Worm (Caenorhabditis elegans) whole organism, L1 larva: ENCODE results near the gene Y54G2A.28.

Experiments
- C34B4.2 ChIP-seq: sonication (generic microtip); optimal IDR thresholded peaks from 2 replicates; lab custom pipeline; 2017; ENCODE audit warnings: mild to moderate bottlenecking, missing genetic modification characterization, missing compliant biosample characterization
- F16B12.6 ChIP-seq: fragments of 150-350 bp; optimal IDR thresholded peaks from 2 replicates; lab custom pipeline; 2014; ENCODE audit warnings: missing biosample characterization, missing genetic modification characterization
- aha-1 ChIP-seq: fragments of 150-350 bp; optimal IDR thresholded peaks from 2 replicates; lab custom pipeline; 2014; ENCODE audit warnings: missing biosample characterization, missing genetic modification characterization
- aly-2 ChIP-seq: fragments of 150-350 bp; optimal IDR thresholded peaks from 2 replicates; lab custom pipeline; 2014; ENCODE audit warnings: missing biosample characterization, missing genetic modification characterization
- blmp-1 ChIP-seq: fragments of 150-350 bp; optimal IDR thresholded peaks from 2 replicates; lab custom pipeline; 2014; ENCODE audit warnings: missing biosample characterization, missing genetic modification characterization
- ceh-8 ChIP-seq: fragments of 200-800 bp; sonication (Bioruptor generic); optimal IDR thresholded peaks from 2 replicates; lab custom pipeline; 2018; ENCODE audit warnings: mild to moderate bottlenecking, missing genetic modification characterization, moderate library complexity, missing compliant biosample characterization
- ceh-82 ChIP-seq, 3 experiments: fragments of 150-350 bp in 1 of 3; sonication (generic microtip) in 2 of 3; optimal IDR thresholded peaks; 2 replicates each; lab custom pipeline; 2014 to 2017; ENCODE audit warnings: missing biosample characterization in 3 of 3, missing genetic modification characterization in 3 of 3
- ceh-88 ChIP-seq: fragments of 200-800 bp; sonication (Bioruptor generic); IDR thresholded peaks from 2 replicates; pipeline ENCODE4 v1.3.6; 2022; ENCODE audit warnings: missing genetic modification characterization, missing compliant biosample characterization
- dpl-1 ChIP-seq, 3 experiments: fragments of 150-350 bp in 2 of 3; sonication (generic microtip) in 1 of 3; optimal IDR thresholded peaks; 2 replicates each; lab custom pipeline; 2014 to 2017; ENCODE audit warnings: missing biosample characterization in 3 of 3, missing genetic modification characterization in 3 of 3, missing genetic modification reagents in 3 of 3
- dsc-1 ChIP-seq: sonication (generic microtip); optimal IDR thresholded peaks from 2 replicates; lab custom pipeline; 2016; ENCODE audit warnings: mild to moderate bottlenecking, missing genetic modification characterization, missing compliant biosample characterization
- efl-1 ChIP-seq, 4 experiments: fragments of 150-350 bp; optimal IDR thresholded peaks in 3 of 4; peaks in 1 of 4; 1 replicate in 1 of 4; 2 replicates in 3 of 4; lab custom pipeline; 2014; ENCODE audit warnings: missing biosample characterization in 2 of 4, missing genetic modification characterization in 2 of 4, missing genetic modification reagents in 2 of 4
- fkh-4 ChIP-seq: sonication (generic microtip); optimal IDR thresholded peaks from 2 replicates; lab custom pipeline; 2016; ENCODE audit warnings: missing compliant biosample characterization, missing genetic modification characterization, borderline replicate concordance
- fkh-8 ChIP-seq: sonication (generic microtip); optimal IDR thresholded peaks from 2 replicates; lab custom pipeline; 2016; ENCODE audit warnings: mild to moderate bottlenecking, missing genetic modification characterization, missing compliant biosample characterization
- fos-1 ChIP-seq: fragments of 150-350 bp; optimal IDR thresholded peaks from 2 replicates; lab custom pipeline; 2014; ENCODE audit warnings: missing biosample characterization, missing genetic modification characterization
- hpl-2 ChIP-seq: fragments of 150-350 bp; optimal IDR thresholded peaks from 2 replicates; lab custom pipeline; 2014; ENCODE audit warnings: missing biosample characterization, missing genetic modification reagents, missing genetic modification characterization
- irx-1 ChIP-seq: sonication (generic microtip); optimal IDR thresholded peaks from 2 replicates; lab custom pipeline; 2016; ENCODE audit warnings: missing genetic modification characterization, missing compliant biosample characterization
- jun-1 ChIP-seq: fragments of 150-350 bp; optimal IDR thresholded peaks from 2 replicates; lab custom pipeline; 2014; ENCODE audit warnings: missing biosample characterization, missing genetic modification reagents, missing genetic modification characterization
- lin-13 ChIP-seq: fragments of 150-350 bp; optimal IDR thresholded peaks from 2 replicates; lab custom pipeline; 2014; ENCODE audit warnings: missing biosample characterization, missing genetic modification reagents, missing genetic modification characterization
- lin-14 ChIP-seq: fragments of 200-800 bp; sonication (Bioruptor generic); optimal IDR thresholded peaks from 2 replicates; lab custom pipeline; 2018; ENCODE audit warnings: mild to moderate bottlenecking, missing genetic modification characterization, moderate library complexity, missing compliant biosample characterization
- lin-35 ChIP-seq, 2 experiments: fragments of 150-350 bp; optimal IDR thresholded peaks; 2 replicates each; lab custom pipeline; 2014; ENCODE audit warnings: missing biosample characterization in 2 of 2, missing genetic modification characterization in 2 of 2, missing genetic modification reagents in 2 of 2
- lir-3 ChIP-seq: sonication (generic microtip); optimal IDR thresholded peaks from 2 replicates; lab custom pipeline; 2016; ENCODE audit warnings: mild to moderate bottlenecking, missing genetic modification characterization, moderate library complexity, missing compliant biosample characterization; ENCODE audit not compliant: poor library complexity
- mab-9 ChIP-seq: fragments of 200-800 bp; sonication (Bioruptor generic); IDR thresholded peaks from 2 replicates; pipeline ENCODE4 v1.3.6; 2022; ENCODE audit warnings: missing genetic modification reagents, missing genetic modification characterization, missing compliant biosample characterization
- mef-2 ChIP-seq: fragments of 150-350 bp; optimal IDR thresholded peaks from 2 replicates; lab custom pipeline; 2014; ENCODE audit warnings: missing biosample characterization, missing genetic modification characterization
- mep-1 ChIP-seq: fragments of 150-350 bp; optimal IDR thresholded peaks from 2 replicates; lab custom pipeline; 2014; ENCODE audit warnings: missing biosample characterization, missing genetic modification characterization
- nhr-20 ChIP-seq: sonication (generic microtip); optimal IDR thresholded peaks from 2 replicates; lab custom pipeline; 2016; ENCODE audit warnings: mild to moderate bottlenecking, missing genetic modification characterization, missing compliant biosample characterization
- nhr-237 ChIP-seq: fragments of 150-350 bp; optimal IDR thresholded peaks from 2 replicates; lab custom pipeline; 2014; ENCODE audit warnings: missing biosample characterization, missing genetic modification characterization
- nhr-85 ChIP-seq: sonication (generic microtip); peaks from one replicate; lab custom pipeline; 2016; ENCODE audit warnings: missing genetic modification characterization, inconsistent platforms, missing compliant biosample characterization
- pqm-1 ChIP-seq: sonication (generic microtip); optimal IDR thresholded peaks from 3 replicates; lab custom pipeline; 2017; ENCODE audit warnings: missing biosample characterization, missing genetic modification characterization
- rnt-1 ChIP-seq: sonication (generic microtip); optimal IDR thresholded peaks from 2 replicates; lab custom pipeline; 2016; ENCODE audit warnings: mild to moderate bottlenecking, missing genetic modification characterization, moderate library complexity, missing compliant biosample characterization
- snpc-4 ChIP-seq: fragments of 150-350 bp; optimal IDR thresholded peaks from 2 replicates; lab custom pipeline; 2014; ENCODE audit warnings: missing biosample characterization, missing genetic modification characterization
- snu-23 ChIP-seq: sonication (generic microtip); optimal IDR thresholded peaks from 2 replicates; lab custom pipeline; 2016; ENCODE audit warnings: missing genetic modification characterization, missing compliant biosample characterization
- unc-130 ChIP-seq: fragments of 150-350 bp; optimal IDR thresholded peaks from 2 replicates; lab custom pipeline; 2017; ENCODE audit warnings: missing biosample characterization, missing genetic modification characterization, inconsistent platforms

Gene Y54G2A.28

DNA sequence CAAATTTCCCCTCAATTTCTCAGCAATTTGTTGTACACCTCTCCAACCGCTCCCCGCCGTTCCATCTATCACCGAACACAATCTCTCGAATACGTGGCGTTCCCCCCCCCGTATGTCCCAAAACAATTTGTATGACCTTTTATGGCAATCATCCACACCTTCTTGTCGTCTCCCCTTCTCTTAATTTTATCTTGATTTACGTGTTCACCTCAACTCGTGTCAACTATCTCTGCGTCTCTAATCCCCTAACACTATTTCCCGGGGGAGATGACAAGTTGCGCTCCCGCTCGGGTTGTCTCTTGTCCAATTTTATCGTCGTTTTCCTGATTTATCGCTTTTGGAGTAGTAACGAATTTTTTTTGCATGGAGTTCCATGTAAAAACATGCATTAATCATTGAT lies 2.4 kb upstream of the Y54G2A.28 start:
- no peak for TF ChIP-seq fkh-8 (tag; lab: Kevin White, UChicago)
- TF ChIP-seq C34B4.2: no peak
- TF ChIP-seq mef-2 (tag; lab: Kevin White, UChicago): no peak
- peak; percentile 2 for TF ChIP-seq snu-23 (GFP tag; lab: Kevin White, UChicago)
- peak; percentile 73 for TF ChIP-seq lin-14
- TF ChIP-seq blmp-1: peak; percentile 63
- TF ChIP-seq F16B12.6 (tag; lab: Kevin White, UChicago): no peak
- TF ChIP-seq mep-1 (tag; lab: Kevin White, UChicago): peak; percentile 31
- peak; percentile 79 for TF ChIP-seq nhr-85 (tag; lab: Kevin White, UChicago)
- peak; percentile 35 for TF ChIP-seq rnt-1 (tag; lab: Kevin White, UChicago)
- no peak for TF ChIP-seq unc-130 (tag; lab: Kevin White, UChicago)
- TF ChIP-seq fos-1 (tag; lab: Kevin White, UChicago): no peak
- TF ChIP-seq ceh-82 (tag; optimal IDR thresholded peaks at IDR 0.05; lab: Kevin White, UChicago): no peak

DNA sequence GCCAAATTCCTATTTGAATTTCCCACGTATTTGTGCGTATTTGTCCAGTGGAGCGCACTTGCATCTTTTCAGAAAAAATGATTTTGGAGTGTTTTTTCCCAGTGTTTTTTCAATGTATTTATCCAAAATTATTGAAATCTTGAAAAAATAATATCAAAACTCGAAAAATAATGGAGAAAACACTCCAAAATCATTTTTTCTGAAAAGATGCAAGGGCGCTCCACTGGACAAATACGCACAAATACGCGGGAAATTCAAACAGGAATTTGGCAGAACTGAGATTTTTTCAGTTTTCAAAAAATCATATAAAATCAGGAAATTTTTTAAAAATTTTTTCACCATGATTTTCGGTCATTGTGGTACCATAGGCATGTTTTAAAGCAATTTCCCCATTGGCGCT lies 574 bp downstream of the Y54G2A.28 start:
- TF ChIP-seq dpl-1 (GFP tag; optimal IDR thresholded peaks at IDR 0.05; lab: Kevin White, UChicago) (peak; percentile 24 to 72 (median 60)), lin-35 (GFP tag; optimal IDR thresholded peaks at IDR 0.05; lab: Kevin White, UChicago) (peak in 1 of 2 experiments; percentile 54), ceh-8 (GFP tag; lab: Kevin White, UChicago) (no peak), fkh-4 (tag; lab: Kevin White, UChicago) (no peak), efl-1 (optimal IDR thresholded peaks at IDR 0.05; lab: Kevin White, UChicago) (peak in 1 of 2 experiments; percentile 77), efl-1 (GFP tag; optimal IDR thresholded peaks at IDR 0.05 in 1 of 2; lab: Kevin White, UChicago) (peak; percentile 77 to 97)

DNA sequence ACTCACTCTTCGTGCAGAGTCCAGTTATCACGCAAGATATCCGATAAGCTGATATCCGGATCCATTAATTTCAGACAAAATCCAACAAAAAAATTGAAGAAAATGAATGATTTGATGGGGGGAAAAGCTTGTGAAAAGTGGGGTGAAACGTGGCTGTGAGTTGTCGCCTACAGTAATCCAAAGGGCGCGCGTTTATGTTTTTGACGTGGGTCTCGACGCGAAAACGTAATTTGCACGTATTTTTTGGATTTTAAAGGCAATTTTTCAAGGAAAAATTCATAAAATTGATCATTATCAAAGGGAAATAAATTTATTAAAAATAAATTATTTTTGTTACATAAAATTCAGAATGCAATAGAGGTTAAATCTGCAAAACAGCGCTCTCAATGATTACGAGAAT lies 3.4 kb downstream of the Y54G2A.28 start, which contains the start of gene Y54G2A.73:
Gene Y54G2A.73, minus strand, starts transcription at position 65 of the 400 bp plus-strand sequence.
- no peak for TF ChIP-seq lin-13
- no peak for TF ChIP-seq pqm-1 (tag; lab: Kevin White, UChicago)
- TF ChIP-seq nhr-20 (tag; lab: Kevin White, UChicago): no peak
- TF ChIP-seq mab-9 (GFP tag; lab: Robert Waterston, UW): no peak
- no peak for TF ChIP-seq nhr-237
- no peak for TF ChIP-seq aha-1 (tag; lab: Kevin White, UChicago)
- no peak for TF ChIP-seq ceh-88 (GFP tag; lab: Robert Waterston, UW)
- no peak for TF ChIP-seq lir-3 (tag; lab: Kevin White, UChicago)
- no peak for TF ChIP-seq hpl-2
- no peak for TF ChIP-seq fos-1 (tag; lab: Kevin White, UChicago)
- TF ChIP-seq dsc-1 (tag; lab: Kevin White, UChicago): no peak
- no peak for TF ChIP-seq aly-2 (tag; lab: Kevin White, UChicago)
- TF ChIP-seq C34B4.2: no peak

DNA sequence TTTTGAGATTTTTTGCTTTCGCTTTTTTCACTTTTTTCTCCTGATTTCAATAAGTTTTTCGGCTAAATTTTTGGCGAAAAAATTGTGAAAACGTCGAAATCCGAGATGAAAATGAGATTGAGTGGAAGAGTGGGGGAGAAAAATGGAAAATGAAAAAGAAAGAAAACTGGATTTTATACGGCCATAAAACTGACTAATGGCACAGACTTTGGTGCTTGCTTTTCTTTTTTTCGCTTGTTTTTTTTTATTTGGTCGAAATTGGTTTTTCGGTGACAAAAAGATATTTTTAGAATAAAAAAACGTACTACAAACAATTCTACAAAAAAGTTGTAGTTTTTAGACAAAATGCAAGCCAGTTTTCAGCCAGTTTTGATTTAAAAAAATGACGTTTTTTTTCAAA lies 9.4 kb downstream of the Y54G2A.28 start:
- TF ChIP-seq blmp-1: peak; percentile 13
- TF ChIP-seq efl-1 (optimal IDR thresholded peaks at IDR 0.05; lab: Kevin White, UChicago): no peak
- TF ChIP-seq efl-1 (GFP tag; optimal IDR thresholded peaks at IDR 0.05 in 1 of 2; lab: Kevin White, UChicago): no peak
- TF ChIP-seq fkh-4 (tag; lab: Kevin White, UChicago): no peak
- no peak for TF ChIP-seq aly-2 (tag; lab: Kevin White, UChicago)

DNA sequence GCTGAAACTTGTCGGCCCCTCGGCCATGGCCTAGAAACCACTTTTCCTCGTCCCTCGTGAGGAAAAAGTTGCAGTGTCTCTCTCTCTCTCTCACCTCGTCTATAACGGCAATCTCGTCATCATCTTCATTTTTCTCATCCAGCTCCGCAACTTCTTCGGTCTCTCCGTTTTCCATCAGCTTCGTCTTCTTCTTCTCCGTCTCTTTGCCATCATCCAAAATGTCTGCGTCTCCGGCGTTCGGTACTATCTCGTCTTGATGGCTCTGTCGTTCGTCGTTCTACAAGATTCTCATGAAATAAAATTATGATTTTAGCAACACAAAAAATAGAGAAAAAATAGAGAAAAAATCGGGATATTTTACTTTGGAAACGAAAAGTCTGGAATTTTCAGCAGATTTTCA lies 10.7 kb downstream of the Y54G2A.28 start:
- TF ChIP-seq lin-14 (peak; percentile 54), jun-1 (no peak), snpc-4 (tag; lab: Kevin White, UChicago) (no peak), efl-1 (optimal IDR thresholded peaks at IDR 0.05; lab: Kevin White, UChicago) (peak; percentile 5 to 24), efl-1 (GFP tag; optimal IDR thresholded peaks at IDR 0.05 in 1 of 2; lab: Kevin White, UChicago) (peak in 1 of 2 experiments; percentile 32), irx-1 (tag; lab: Kevin White, UChicago) (no peak), mep-1 (tag; lab: Kevin White, UChicago) (peak; percentile 11)
